Fruit fly (Drosophila melanogaster) whole organism, embryonic: ENCODE measurements around the gene CG6962.

Experiments used
- CG1024 ChIP-seq: fragments of 200-800 bp; sonication (Bioruptor generic); IDR thresholded peaks from 2 replicates; pipeline ENCODE4 v1.3.6; 2022; ENCODE audit warnings: missing biosample characterization, missing genetic modification characterization
- CG10267 ChIP-seq: fragments of 200-800 bp; sonication (Bioruptor generic); optimal IDR thresholded peaks from 2 replicates; lab custom pipeline; 2018; ENCODE audit warnings: missing biosample characterization, mild to moderate bottlenecking, missing genetic modification characterization, moderate library complexity
- CG11085 ChIP-seq: fragments of 200-800 bp; sonication (Bioruptor generic); IDR thresholded peaks from 2 replicates; pipeline ENCODE4 v1.3.6; 2022; ENCODE audit warnings: missing biosample characterization, missing genetic modification characterization
- CG11504 ChIP-seq: fragments of 200-800 bp; sonication (Bioruptor generic); optimal IDR thresholded peaks from 3 replicates; lab custom pipeline; 2019; ENCODE audit warnings: missing biosample characterization, mild to moderate bottlenecking, missing genetic modification characterization, moderate library complexity
- CG12236 ChIP-seq: fragments of 200-800 bp; sonication (Bioruptor generic); optimal IDR thresholded peaks from 2 replicates; lab custom pipeline; 2016; ENCODE audit warnings: missing biosample characterization, missing genetic modification characterization
- CG1233 ChIP-seq: fragments of 200-800 bp; sonication (Bioruptor generic); optimal IDR thresholded peaks from 4 replicates; lab custom pipeline; 2018; ENCODE audit warnings: missing biosample characterization, mild to moderate bottlenecking, missing genetic modification characterization
- CG12744 ChIP-seq: fragments of 200-800 bp; sonication (Bioruptor generic); optimal IDR thresholded peaks from 2 replicates; lab custom pipeline; 2016; ENCODE audit warnings: missing biosample characterization, missing genetic modification characterization
- CG14710 ChIP-seq: fragments of 200-800 bp; sonication (Bioruptor generic); optimal IDR thresholded peaks from 3 replicates; lab custom pipeline; 2019; ENCODE audit warnings: missing biosample characterization, mild to moderate bottlenecking, missing genetic modification characterization, moderate library complexity
- CG15696 ChIP-seq: fragments of 200-800 bp; sonication (Bioruptor generic); optimal IDR thresholded peaks from 2 replicates; lab custom pipeline; 2019; ENCODE audit warnings: missing biosample characterization, mild to moderate bottlenecking, missing genetic modification characterization, moderate library complexity
- CG17328 ChIP-seq: fragments of 200-800 bp; sonication (Bioruptor generic); IDR thresholded peaks from 2 replicates; pipeline ENCODE4 v1.3.6; 2022; ENCODE audit warnings: missing biosample characterization, missing genetic modification characterization
- CG2199 ChIP-seq: fragments of 200-800 bp; sonication (Bioruptor generic); IDR thresholded peaks from 3 replicates; pipeline ENCODE4 v1.3.6; 2022; ENCODE audit warnings: missing biosample characterization, missing genetic modification characterization
- CG3407 ChIP-seq: fragments of 200-800 bp; sonication (Bioruptor generic); optimal IDR thresholded peaks from 2 replicates; lab custom pipeline; 2018; ENCODE audit warnings: missing biosample characterization, mild to moderate bottlenecking, missing genetic modification characterization
- CG4820 ChIP-seq: fragments of 200-800 bp; sonication (Bioruptor generic); optimal IDR thresholded peaks from 3 replicates; lab custom pipeline; 2016; ENCODE audit warnings: missing biosample characterization, missing genetic modification characterization
- CG6272 ChIP-seq: fragments of 200-800 bp; sonication (Bioruptor generic); IDR thresholded peaks from 2 replicates; pipeline ENCODE4 v1.3.6; 2022; ENCODE audit warnings: missing biosample characterization, missing genetic modification characterization
- CG8765 ChIP-seq: fragments of 200-800 bp; sonication (Bioruptor generic); IDR thresholded peaks from 2 replicates; pipeline ENCODE4 v1.3.6; 2022; ENCODE audit warnings: missing biosample characterization, missing genetic modification characterization
- CG8944 ChIP-seq: fragments of 200-800 bp; sonication (Bioruptor generic); optimal IDR thresholded peaks from 3 replicates; lab custom pipeline; 2016; ENCODE audit warnings: missing biosample characterization, missing genetic modification characterization
- CG9609 ChIP-seq: fragments of 200-800 bp; sonication (Bioruptor generic); optimal IDR thresholded peaks from 3 replicates; lab custom pipeline; 2016; ENCODE audit warnings: missing biosample characterization, missing genetic modification characterization
- Dbx ChIP-seq: fragments of 200-800 bp; sonication (Bioruptor generic); IDR thresholded peaks from 3 replicates; pipeline ENCODE4 v1.3.6; 2022; ENCODE audit warnings: missing biosample characterization, missing genetic modification characterization
- Dp ChIP-seq: fragments of 200-800 bp; sonication (Bioruptor generic); optimal IDR thresholded peaks from 2 replicates; lab custom pipeline; 2018; ENCODE audit warnings: missing biosample characterization, mild to moderate bottlenecking, missing genetic modification characterization, moderate library complexity
- H15 ChIP-seq: fragments of 200-800 bp; sonication (Bioruptor generic); IDR thresholded peaks from 3 replicates; pipeline ENCODE4 v1.3.6; 2022; ENCODE audit warnings: missing biosample characterization, missing genetic modification characterization
- Hr3 ChIP-seq: fragments of 200-800 bp; sonication (Bioruptor generic); optimal IDR thresholded peaks from 3 replicates; lab custom pipeline; 2016; ENCODE audit warnings: missing biosample characterization, missing genetic modification characterization
- Lhr ChIP-seq: fragments of 200-800 bp; sonication (Bioruptor generic); optimal IDR thresholded peaks from 3 replicates; lab custom pipeline; 2017; ENCODE audit warnings: mild to moderate bottlenecking, missing biosample characterization, missing genetic modification reagents, missing genetic modification characterization
- Mad ChIP-seq: fragments of 200-800 bp; sonication (Bioruptor generic); optimal IDR thresholded peaks from 2 replicates; lab custom pipeline; 2016; ENCODE audit warnings: missing biosample characterization, missing genetic modification characterization
- NC2α ChIP-seq: fragments of 200-800 bp; sonication (Bioruptor generic); optimal IDR thresholded peaks from 2 replicates; lab custom pipeline; 2016; ENCODE audit warnings: missing biosample characterization, missing genetic modification characterization
- Neu2 ChIP-seq: fragments of 200-800 bp; sonication (Bioruptor generic); optimal IDR thresholded peaks from 3 replicates; lab custom pipeline; 2016; ENCODE audit warnings: missing biosample characterization, missing genetic modification characterization, borderline replicate concordance
- Oaz ChIP-seq: fragments of 200-800 bp; sonication (Bioruptor generic); IDR thresholded peaks from 2 replicates; pipeline ENCODE4 v1.3.6; 2022; ENCODE audit warnings: missing biosample characterization, missing genetic modification characterization
- Poxn ChIP-seq: fragments of 200-800 bp; sonication (Bioruptor generic); IDR thresholded peaks from 2 replicates; pipeline ENCODE4 v1.3.6; 2022; ENCODE audit warnings: missing biosample characterization, missing genetic modification characterization
- Side ChIP-seq: fragments of 200-800 bp; sonication (Bioruptor generic); optimal IDR thresholded peaks from 2 replicates; lab custom pipeline; 2016; ENCODE audit warnings: missing biosample characterization, missing genetic modification characterization
- ap ChIP-seq: fragments of 200-800 bp; sonication (Bioruptor generic); IDR thresholded peaks from 2 replicates; pipeline ENCODE4 v1.3.6; 2022; ENCODE audit warnings: missing biosample characterization, missing genetic modification characterization
- ash1 ChIP-seq: fragments of 200-800 bp; sonication (Bioruptor generic); optimal IDR thresholded peaks from 2 replicates; lab custom pipeline; 2018; ENCODE audit warnings: missing biosample characterization, mild to moderate bottlenecking, missing genetic modification characterization
- dmrt99B ChIP-seq: fragments of 200-800 bp; sonication (Bioruptor generic); optimal IDR thresholded peaks from 2 replicates; lab custom pipeline; 2018; ENCODE audit warnings: missing biosample characterization, mild to moderate bottlenecking, missing genetic modification characterization, moderate library complexity
- dysf ChIP-seq: fragments of 200-800 bp; sonication (Bioruptor generic); IDR thresholded peaks from 3 replicates; pipeline ENCODE4 v1.3.6; 2022; ENCODE audit warnings: missing biosample characterization, missing genetic modification characterization
- ham ChIP-seq: fragments of 200-800 bp; sonication (Bioruptor generic); IDR thresholded peaks from 2 replicates; pipeline ENCODE4 v1.3.6; 2022; ENCODE audit warnings: missing biosample characterization, missing genetic modification characterization
- insv ChIP-seq, 2 experiments: fragments of 200-800 bp; sonication (Bioruptor generic); optimal IDR thresholded peaks; 3 replicates each; lab custom pipeline; 2016 to 2018; ENCODE audit warnings: missing biosample characterization in 2 of 2, missing genetic modification characterization in 2 of 2
- lab ChIP-seq: fragments of 200-800 bp; sonication (Bioruptor generic); optimal IDR thresholded peaks from 3 replicates; lab custom pipeline; 2017; ENCODE audit warnings: missing biosample characterization, missing genetic modification characterization, mild to moderate bottlenecking, moderate library complexity, missing genetic modification reagents
- lmd ChIP-seq: fragments of 200-800 bp; sonication (Bioruptor generic); IDR thresholded peaks from 2 replicates; pipeline ENCODE4 v1.3.6; 2022; ENCODE audit warnings: missing biosample characterization, missing genetic modification characterization
- mam ChIP-seq: fragments of 200-800 bp; sonication (Bioruptor generic); optimal IDR thresholded peaks from 3 replicates; lab custom pipeline; 2016; ENCODE audit warnings: missing biosample characterization, missing genetic modification characterization
- nmo ChIP-seq: fragments of 200-800 bp; sonication (Bioruptor generic); optimal IDR thresholded peaks from 2 replicates; lab custom pipeline; 2018; ENCODE audit warnings: missing biosample characterization, mild to moderate bottlenecking, missing genetic modification characterization, moderate library complexity
- org-1 ChIP-seq: fragments of 200-800 bp; sonication (Bioruptor generic); optimal IDR thresholded peaks from 2 replicates; lab custom pipeline; 2017; ENCODE audit warnings: missing biosample characterization, missing genetic modification characterization
- pfk ChIP-seq: fragments of 200-800 bp; sonication (Bioruptor generic); optimal IDR thresholded peaks from 2 replicates; lab custom pipeline; 2018; ENCODE audit warnings: missing biosample characterization, mild to moderate bottlenecking, missing genetic modification characterization, moderate library complexity
- pho ChIP-seq: fragments of 200-800 bp; sonication (Bioruptor generic); optimal IDR thresholded peaks from 2 replicates; lab custom pipeline; 2016; ENCODE audit warnings: missing biosample characterization, missing genetic modification characterization
- pros ChIP-seq: fragments of 200-800 bp; sonication (Bioruptor generic); optimal IDR thresholded peaks from 3 replicates; lab custom pipeline; 2019; ENCODE audit warnings: missing biosample characterization, mild to moderate bottlenecking, missing genetic modification characterization, moderate library complexity
- sc ChIP-seq, 3 experiments: fragments of >200 bp in 2 of 3; fragments of 200-800 bp in 1 of 3; sonication (Bioruptor generic) in 1 of 3; optimal IDR thresholded peaks; 2 replicates in 2 of 3; 3 replicates in 1 of 3; lab custom pipeline; 2017; ENCODE audit warnings: mild to moderate bottlenecking in 1 of 3, missing biosample characterization in 1 of 3, missing genetic modification characterization in 1 of 3, missing genetic modification reagents in 1 of 3
- sqz ChIP-seq: fragments of 200-800 bp; sonication (Bioruptor generic); optimal IDR thresholded peaks from 3 replicates; lab custom pipeline; 2018; ENCODE audit warnings: missing biosample characterization, mild to moderate bottlenecking, missing genetic modification characterization
- stc ChIP-seq: fragments of 200-800 bp; sonication (Bioruptor generic); IDR thresholded peaks from 2 replicates; pipeline ENCODE4 v1.3.6; 2022; ENCODE audit warnings: missing biosample characterization, missing genetic modification characterization
- tap ChIP-seq: fragments of 200-800 bp; optimal IDR thresholded peaks from 3 replicates; lab custom pipeline; 2019; ENCODE audit warnings: missing biosample characterization, mild to moderate bottlenecking, missing genetic modification characterization, moderate library complexity
- twi ChIP-seq: fragments of 200-800 bp; optimal IDR thresholded peaks from 2 replicates; lab custom pipeline; 2019; ENCODE audit warnings: missing biosample characterization, mild to moderate bottlenecking, missing genetic modification characterization, moderate library complexity
- vnd ChIP-seq: fragments of 200-800 bp; sonication (Bioruptor generic); IDR thresholded peaks from 3 replicates; pipeline ENCODE4 v1.3.6; 2022; ENCODE audit warnings: missing biosample characterization, missing genetic modification characterization; ENCODE audit not compliant: partially characterized antibody

The CG6962 gene

DNA sequence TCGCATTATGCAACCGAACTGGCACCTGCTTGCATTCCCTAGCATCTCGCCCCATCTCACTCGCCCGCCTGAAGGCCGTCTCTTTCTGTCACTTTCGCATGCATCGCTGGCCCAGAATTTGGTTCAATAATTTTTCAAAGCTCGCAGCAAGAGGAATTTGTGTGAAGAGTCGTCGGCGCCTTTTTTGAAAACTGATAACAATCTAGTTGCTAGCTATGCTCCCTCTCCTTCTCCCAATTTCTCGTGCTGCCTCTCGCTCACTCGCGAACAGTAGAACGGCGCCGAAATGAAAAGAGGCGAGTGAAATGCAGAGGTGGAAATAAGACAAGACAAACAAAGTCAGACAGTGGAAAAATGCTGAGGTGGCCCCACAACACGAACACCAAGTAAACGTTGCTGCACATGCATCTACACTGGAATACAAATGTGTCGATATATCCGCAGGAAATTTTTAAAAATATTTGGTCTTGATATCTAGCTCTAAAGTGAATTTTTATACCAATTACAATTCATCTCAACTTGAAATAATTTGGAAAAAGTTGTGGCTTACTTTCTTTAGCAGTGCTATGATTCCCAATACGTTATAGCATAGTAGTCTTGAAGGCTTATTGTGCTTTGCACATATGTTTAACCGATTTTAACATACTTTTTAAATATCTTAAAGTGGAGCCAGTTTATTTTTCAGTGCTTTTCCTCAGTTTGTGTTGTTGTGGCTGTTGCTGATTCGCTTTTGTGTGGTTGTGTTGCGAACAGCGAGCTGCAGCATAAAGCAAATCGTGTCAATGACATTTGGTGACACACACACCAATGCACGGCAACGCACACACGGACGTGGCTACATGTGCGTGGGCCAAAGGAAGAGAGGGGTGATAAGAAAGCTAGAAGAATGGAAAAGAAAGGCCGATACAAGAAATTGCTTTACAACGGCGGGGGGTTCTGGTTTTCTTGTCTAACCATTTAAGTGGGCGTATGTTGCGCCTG lies 31.1 kb downstream of the CG6962 start (continued):
- TF ChIP-seq org-1 (GFP tag; lab: Kevin White, UChicago) (peak; percentile 73), Oaz (GFP tag; lab: Robert Waterston, UW) (no peak), CG1233 (GFP tag; lab: Kevin White, UChicago) (peak; percentile 76), CG11085 (GFP tag; lab: Robert Waterston, UW) (no peak), vnd (GFP tag; lab: Robert Waterston, UW) (no peak), nmo (GFP tag; lab: Kevin White, UChicago) (peak; percentile 95), Neu2 (GFP tag; lab: Kevin White, UChicago) (no peak), insv (GFP tag; optimal IDR thresholded peaks at IDR 0.05; lab: Kevin White, UChicago) (no peak), Mad (GFP tag; lab: Kevin White, UChicago) (peak; percentile 51), CG3407 (GFP tag; lab: Kevin White, UChicago) (peak; percentile 88), CG8944 (GFP tag; lab: Kevin White, UChicago) (peak; percentile 72), dmrt99B (peak; percentile 90), H15 (GFP tag; lab: Robert Waterston, UW) (no peak), CG11504 (tag; lab: Kevin White, UChicago) (peak; percentile 89), Dbx (no peak), CG10267 (tag; lab: Kevin White, UChicago) (peak; percentile 82), ash1 (GFP tag; lab: Kevin White, UChicago) (no peak), pho (GFP tag; lab: Kevin White, UChicago) (no peak), NC2α (peak; percentile 65), Poxn (GFP tag; lab: Robert Waterston, UW) (no peak), lmd (GFP tag; lab: Robert Waterston, UW) (peak; percentile 85), CG4820 (GFP tag; lab: Kevin White, UChicago) (peak; percentile 81), twi (tag; lab: Kevin White, UChicago) (peak; percentile 87), lab (GFP tag; lab: Kevin White, UChicago) (peak; percentile 12), Lhr (GFP tag; lab: Kevin White, UChicago) (peak; percentile 71), mam (GFP tag; lab: Kevin White, UChicago) (no peak), CG12236 (GFP tag; lab: Kevin White, UChicago) (peak; percentile 77), stc (peak; percentile 20; the same call in 1 of the 2 replicates), CG8765 (GFP tag; lab: Robert Waterston, UW) (no peak), CG14710 (peak; percentile 94), CG17328 (GFP tag; lab: Robert Waterston, UW) (peak; percentile 63), CG15696 (tag; lab: Kevin White, UChicago) (peak; percentile 30), pros (GFP tag; lab: Kevin White, UChicago) (peak; percentile 40), ham (GFP tag; lab: Robert Waterston, UW) (no peak), CG9609 (GFP tag; lab: Kevin White, UChicago) (peak; percentile 62), sqz (GFP tag; lab: Kevin White, UChicago) (peak; percentile 78), sc (optimal IDR thresholded peaks at IDR 0.05; lab: Kevin White, UChicago) (no peak), sc (GFP tag; optimal IDR thresholded peaks at IDR 0.05; lab: Kevin White, UChicago) (peak; percentile 90), Side (GFP tag; lab: Kevin White, UChicago) (peak; percentile 44), CG6272 (no peak), tap (tag; lab: Kevin White, UChicago) (peak; percentile 80), Hr3 (GFP tag; lab: Kevin White, UChicago) (peak; percentile 73), Dp (GFP tag; lab: Kevin White, UChicago) (no peak), CG1024 (GFP tag; lab: Robert Waterston, UW) (no peak; the same call in none of the 2 replicates), CG12744 (peak; percentile 6), pfk (GFP tag; lab: Kevin White, UChicago) (no peak), CG2199 (GFP tag; lab: Robert Waterston, UW) (no peak), ap (peak; percentile 65), dysf (GFP tag; lab: Robert Waterston, UW) (peak; percentile 48; the same call in 1 of the 3 replicates)
